Fruit fly (Drosophila melanogaster) whole organism: ENCODE results near the gene CG32388.
A peak's percentile ranks its signal among the peaks of the same experiment; 100 is the strongest.

ENCODE experiments used
- CG8478 ChIP-seq: fragments of >200 bp; optimal IDR thresholded peaks from 2 replicates; lab custom pipeline; 2018; ENCODE audit warnings: inconsistent platforms
- Dll ChIP-seq: fragments of >200 bp; optimal IDR thresholded peaks from 2 replicates; lab custom pipeline; 2017
- EcR ChIP-seq, 2 experiments: fragments of >200 bp; optimal IDR thresholded peaks; 2 replicates each; lab custom pipeline; 2017; ENCODE audit warnings: missing biosample characterization in 2 of 2, missing genetic modification characterization in 2 of 2, missing genetic modification reagents in 2 of 2
- pan ChIP-seq: fragments of >200 bp; optimal IDR thresholded peaks from 2 replicates; lab custom pipeline; 2017
- psq ChIP-seq: fragments of >200 bp; optimal IDR thresholded peaks from 2 replicates; lab custom pipeline; 2017
- usp ChIP-seq: fragments of >200 bp; optimal IDR thresholded peaks from 2 replicates; lab custom pipeline; 2017; ENCODE audit warnings: missing biosample characterization, missing genetic modification characterization, mixed read lengths

CG32388 gene

dm6 chr3L:6997410-6997809, 13.0 kb upstream of the CG32388 start:
- peak; percentile 73 for TF ChIP-seq Dll (lab: Kevin White, UChicago)
- no peak for TF ChIP-seq CG8478 (lab: Kevin White, UChicago)

dm6 chr3L:6996907-6997306, 12.5 kb upstream of the CG32388 start:
- TF ChIP-seq Dll (lab: Kevin White, UChicago): no peak
- TF ChIP-seq usp: no peak
- TF ChIP-seq pan (lab: Kevin White, UChicago): no peak
- no peak for TF ChIP-seq CG8478 (lab: Kevin White, UChicago)
- TF ChIP-seq EcR (GFP tag; optimal IDR thresholded peaks at IDR 0.05; lab: Kevin White, UChicago): no peak
- TF ChIP-seq psq (lab: Kevin White, UChicago): no peak

- TF ChIP-seq CG8478 (lab: Kevin White, UChicago): no peak
- no peak for TF ChIP-seq pan (lab: Kevin White, UChicago)
- no peak for TF ChIP-seq usp
- TF ChIP-seq psq (lab: Kevin White, UChicago): no peak
- TF ChIP-seq EcR (GFP tag; optimal IDR thresholded peaks at IDR 0.05; lab: Kevin White, UChicago): no peak
- TF ChIP-seq Dll (lab: Kevin White, UChicago): no peak
These were observed 11.0 kb upstream of the CG32388 start for dm6 chr3L:6995364-6995749.

- TF ChIP-seq psq (lab: Kevin White, UChicago) (no peak), pan (lab: Kevin White, UChicago) (no peak), CG8478 (lab: Kevin White, UChicago) (no peak), usp (no peak), EcR (GFP tag; optimal IDR thresholded peaks at IDR 0.05; lab: Kevin White, UChicago) (no peak), Dll (lab: Kevin White, UChicago) (no peak)
These were observed 9.0 kb upstream of the CG32388 start for dm6 chr3L:6993350-6993749.

dm6 chr3L:6990288-6990687, 5.9 kb upstream of the CG32388 start, which contains the start of gene bin:
Gene bin (plus strand): TSS chr3L:6990622.
- TF ChIP-seq pan (lab: Kevin White, UChicago) (no peak), CG8478 (lab: Kevin White, UChicago) (no peak), psq (lab: Kevin White, UChicago) (no peak), Dll (lab: Kevin White, UChicago) (no peak), EcR (GFP tag; optimal IDR thresholded peaks at IDR 0.05; lab: Kevin White, UChicago) (no peak), usp (no peak)

- no peak for TF ChIP-seq CG8478 (lab: Kevin White, UChicago)
- TF ChIP-seq EcR (GFP tag; optimal IDR thresholded peaks at IDR 0.05; lab: Kevin White, UChicago): no peak
- TF ChIP-seq Dll (lab: Kevin White, UChicago): no peak
- TF ChIP-seq usp: no peak
- TF ChIP-seq psq (lab: Kevin White, UChicago): no peak
- no peak for TF ChIP-seq pan (lab: Kevin White, UChicago)
These were observed 4.7 kb upstream of the CG32388 start for dm6 chr3L:6988942-6989569.

- TF ChIP-seq pan (lab: Kevin White, UChicago) (no peak), psq (lab: Kevin White, UChicago) (no peak), EcR (GFP tag; optimal IDR thresholded peaks at IDR 0.05; lab: Kevin White, UChicago) (no peak), Dll (lab: Kevin White, UChicago) (no peak), usp (no peak), CG8478 (lab: Kevin White, UChicago) (no peak)
These were observed 2.6 kb downstream of the CG32388 start for dm6 chr3L:6981823-6982222.

- no peak for TF ChIP-seq pan (lab: Kevin White, UChicago)
- TF ChIP-seq psq (lab: Kevin White, UChicago): no peak
- TF ChIP-seq EcR (GFP tag; optimal IDR thresholded peaks at IDR 0.05; lab: Kevin White, UChicago): no peak
- TF ChIP-seq CG8478 (lab: Kevin White, UChicago): no peak
- TF ChIP-seq Dll (lab: Kevin White, UChicago): no peak
- no peak for TF ChIP-seq usp
These were observed 3.2 kb downstream of the CG32388 start for dm6 chr3L:6981109-6981741.

dm6 chr3L:6980553-6980952, 3.8 kb downstream of the CG32388 start:
- TF ChIP-seq EcR (GFP tag; optimal IDR thresholded peaks at IDR 0.05; lab: Kevin White, UChicago): no peak

- TF ChIP-seq psq (lab: Kevin White, UChicago): no peak
- TF ChIP-seq pan (lab: Kevin White, UChicago): no peak
- no peak for TF ChIP-seq EcR (GFP tag; optimal IDR thresholded peaks at IDR 0.05; lab: Kevin White, UChicago)
- no peak for TF ChIP-seq usp
- no peak for TF ChIP-seq Dll (lab: Kevin White, UChicago)
- TF ChIP-seq CG8478 (lab: Kevin White, UChicago): no peak
These were observed 4.8 kb downstream of the CG32388 start, which contains the start of gene Galphai for dm6 chr3L:6979387-6980249. Gene Galphai (minus strand): TSS chr3L:6980044.

- TF ChIP-seq Dll (lab: Kevin White, UChicago) (no peak), CG8478 (lab: Kevin White, UChicago) (no peak), pan (lab: Kevin White, UChicago) (no peak), usp (no peak), psq (lab: Kevin White, UChicago) (no peak), EcR (GFP tag; optimal IDR thresholded peaks at IDR 0.05; lab: Kevin White, UChicago) (no peak)
These were observed 5.5 kb downstream of the CG32388 start for dm6 chr3L:6978757-6979386.
